Worm (Caenorhabditis elegans) whole organism, late embryonic: ENCODE measurements around the gene C34F6.10.

ENCODE experiments used
- C38D4.7 ChIP-seq: fragments of 200-800 bp; sonication (Bioruptor generic); optimal IDR thresholded peaks from 2 replicates; lab custom pipeline; 2018; ENCODE audit warnings: mild to moderate bottlenecking, missing genetic modification characterization, moderate library complexity, missing compliant biosample characterization
- K02D7.2 ChIP-seq: sonication (generic microtip); optimal IDR thresholded peaks from 2 replicates; lab custom pipeline; 2017; ENCODE audit warnings: mild to moderate bottlenecking, missing genetic modification characterization, missing compliant biosample characterization
- T23F11.4 ChIP-seq: fragments of 200-800 bp; sonication (Bioruptor generic); optimal IDR thresholded peaks from 2 replicates; lab custom pipeline; 2018; ENCODE audit warnings: mild to moderate bottlenecking, missing genetic modification characterization, missing compliant biosample characterization
- Y22D7AL.16 ChIP-seq: sonication (generic microtip); optimal IDR thresholded peaks from 2 replicates; lab custom pipeline; 2016; ENCODE audit warnings: missing genetic modification characterization, missing compliant biosample characterization
- ama-1 ChIP-seq: fragments of 150-350 bp; optimal IDR thresholded peaks from 2 replicates; lab custom pipeline; 2014
- ceh-14 ChIP-seq: sonication (generic microtip); optimal IDR thresholded peaks from 2 replicates; lab custom pipeline; 2016; ENCODE audit warnings: missing genotype, missing genetic modification characterization, missing compliant biosample characterization
- ceh-19 ChIP-seq: fragments of 200-800 bp; sonication (Bioruptor generic); optimal IDR thresholded peaks from 2 replicates; lab custom pipeline; 2018; ENCODE audit warnings: mild to moderate bottlenecking, missing genetic modification characterization, missing compliant biosample characterization
- ceh-2 ChIP-seq: sonication (generic microtip); optimal IDR thresholded peaks from 2 replicates; lab custom pipeline; 2016; ENCODE audit warnings: missing genotype, missing genetic modification characterization, missing compliant biosample characterization
- ceh-30 ChIP-seq: fragments of 150-350 bp; optimal IDR thresholded peaks from 2 replicates; lab custom pipeline; 2014; ENCODE audit warnings: missing biosample characterization, missing genetic modification characterization
- ceh-31 ChIP-seq: sonication (generic microtip); optimal IDR thresholded peaks from 2 replicates; lab custom pipeline; 2016; ENCODE audit warnings: missing genetic modification characterization, missing compliant biosample characterization
- ceh-48 ChIP-seq: sonication (generic microtip); optimal IDR thresholded peaks from 2 replicates; lab custom pipeline; 2016; ENCODE audit warnings: missing genetic modification characterization, inconsistent platforms, missing compliant biosample characterization
- ceh-6 ChIP-seq: fragments of 200-800 bp; sonication (Bioruptor generic); optimal IDR thresholded peaks from 2 replicates; lab custom pipeline; 2018; ENCODE audit warnings: mild to moderate bottlenecking, missing genetic modification characterization, missing compliant biosample characterization
- che-1 ChIP-seq: sonication (generic microtip); optimal IDR thresholded peaks from 2 replicates; lab custom pipeline; 2016; ENCODE audit warnings: mild to moderate bottlenecking, missing genetic modification characterization, missing compliant biosample characterization
- dve-1 ChIP-seq: sonication (generic microtip); optimal IDR thresholded peaks from 2 replicates; lab custom pipeline; 2017; ENCODE audit warnings: antibody characterized with exemption, mild to moderate bottlenecking, missing genetic modification characterization, missing compliant biosample characterization
- elt-2 ChIP-seq: sonication (generic microtip); optimal IDR thresholded peaks from 2 replicates; lab custom pipeline; 2016; ENCODE audit warnings: missing genetic modification reagents, missing genetic modification characterization, missing compliant biosample characterization
- elt-4 ChIP-seq: sonication (generic microtip); optimal IDR thresholded peaks from 2 replicates; lab custom pipeline; 2016; ENCODE audit warnings: missing genetic modification characterization, missing compliant biosample characterization
- eyg-1 ChIP-seq: sonication (generic microtip); optimal IDR thresholded peaks from 2 replicates; lab custom pipeline; 2016; ENCODE audit warnings: missing genotype, missing genetic modification characterization, missing compliant biosample characterization
- fax-1 ChIP-seq: sonication (generic microtip); optimal IDR thresholded peaks from 2 replicates; lab custom pipeline; 2016; ENCODE audit warnings: missing genotype, missing genetic modification characterization, missing compliant biosample characterization
- gmeb-2 ChIP-seq: sonication (generic microtip); optimal IDR thresholded peaks from 2 replicates; lab custom pipeline; 2016; ENCODE audit warnings: missing genetic modification characterization, inconsistent platforms, missing compliant biosample characterization
- hlh-15 ChIP-seq: sonication (generic microtip); optimal IDR thresholded peaks from 2 replicates; lab custom pipeline; 2016; ENCODE audit warnings: missing genetic modification characterization, missing compliant biosample characterization
- hlh-6 ChIP-seq: sonication (generic microtip); optimal IDR thresholded peaks from 2 replicates; lab custom pipeline; 2016; ENCODE audit warnings: missing genotype, missing genetic modification characterization, missing compliant biosample characterization
- hlh-8 ChIP-seq: sonication (generic microtip); optimal IDR thresholded peaks from 2 replicates; lab custom pipeline; 2016; ENCODE audit warnings: missing genotype, missing genetic modification characterization, missing compliant biosample characterization
- lim-6 ChIP-seq: sonication (generic microtip); optimal IDR thresholded peaks from 2 replicates; lab custom pipeline; 2016; ENCODE audit warnings: missing genetic modification characterization, missing compliant biosample characterization
- nhr-232 ChIP-seq: sonication (generic microtip); optimal IDR thresholded peaks from 2 replicates; lab custom pipeline; 2016; ENCODE audit warnings: missing genetic modification characterization, missing compliant biosample characterization
- npax-4 ChIP-seq: sonication (generic microtip); optimal IDR thresholded peaks from 2 replicates; lab custom pipeline; 2016; ENCODE audit warnings: missing genetic modification characterization, missing compliant biosample characterization
- pat-9 ChIP-seq: fragments of 200-800 bp; sonication (Bioruptor generic); optimal IDR thresholded peaks from 2 replicates; lab custom pipeline; 2018; ENCODE audit warnings: mild to moderate bottlenecking, missing genetic modification characterization, moderate library complexity, missing compliant biosample characterization
- pax-1 ChIP-seq: fragments of 150-350 bp; optimal IDR thresholded peaks from 2 replicates; lab custom pipeline; 2014; ENCODE audit warnings: missing biosample characterization, missing genetic modification characterization
- pha-2 ChIP-seq: sonication (generic microtip); optimal IDR thresholded peaks from 2 replicates; lab custom pipeline; 2017; ENCODE audit warnings: mild to moderate bottlenecking, missing genetic modification characterization, missing compliant biosample characterization
- pha-4 ChIP-seq: fragments of 150-350 bp; optimal IDR thresholded peaks from 2 replicates; lab custom pipeline; 2018; ENCODE audit warnings: missing biosample characterization, missing genetic modification reagents, missing genetic modification characterization
- pqm-1 ChIP-seq: sonication (generic microtip); optimal IDR thresholded peaks from 2 replicates; lab custom pipeline; 2016; ENCODE audit warnings: missing genetic modification characterization, missing compliant biosample characterization
- pros-1 ChIP-seq: fragments of 150-350 bp; optimal IDR thresholded peaks from 2 replicates; lab custom pipeline; 2014; ENCODE audit warnings: missing biosample characterization, missing genetic modification reagents, missing genetic modification characterization
- ref-2 ChIP-seq: sonication (generic microtip); optimal IDR thresholded peaks from 2 replicates; lab custom pipeline; 2016; ENCODE audit warnings: missing genetic modification characterization, missing compliant biosample characterization
- sdc-2 ChIP-seq: sonication (generic microtip); optimal IDR thresholded peaks from 2 replicates; lab custom pipeline; 2016; ENCODE audit warnings: missing genotype, missing genetic modification characterization, missing compliant biosample characterization
- syd-9 ChIP-seq: sonication (generic microtip); optimal IDR thresholded peaks from 2 replicates; lab custom pipeline; 2016; ENCODE audit warnings: mild to moderate bottlenecking, missing genetic modification characterization, moderate library complexity, missing compliant biosample characterization
- tbx-2 ChIP-seq: sonication (generic microtip); optimal IDR thresholded peaks from 2 replicates; lab custom pipeline; 2016; ENCODE audit warnings: missing genetic modification characterization, missing compliant biosample characterization
- ttx-3 ChIP-seq: sonication (generic microtip); optimal IDR thresholded peaks from 2 replicates; lab custom pipeline; 2016; ENCODE audit warnings: missing genetic modification reagents, missing genetic modification characterization, missing compliant biosample characterization
- unc-3 ChIP-seq, 2 experiments: fragments of 200-800 bp in 1 of 2; sonication (Bioruptor generic) in 1 of 2; sonication (generic microtip) in 1 of 2; conservative IDR thresholded peaks in 1 of 2; optimal IDR thresholded peaks in 1 of 2; 2 replicates each; pipeline versions ENCODE4 v1.3.6 to Lab custom; 2016 to 2022; ENCODE audit warnings: missing compliant biosample characterization in 2 of 2, missing genetic modification characterization in 2 of 2, missing genetic modification reagents in 1 of 2
- unc-42 ChIP-seq: sonication (generic microtip); optimal IDR thresholded peaks from 2 replicates; lab custom pipeline; 2016; ENCODE audit warnings: missing genotype, missing genetic modification characterization, missing compliant biosample characterization
- unc-55 ChIP-seq: sonication (generic microtip); optimal IDR thresholded peaks from 2 replicates; lab custom pipeline; 2017; ENCODE audit warnings: missing biosample characterization, missing genetic modification reagents, missing genetic modification characterization
- zip-5 ChIP-seq: sonication (generic microtip); optimal IDR thresholded peaks from 2 replicates; lab custom pipeline; 2016; ENCODE audit warnings: missing genetic modification characterization, missing compliant biosample characterization

C34F6.10 gene

ce11 chrX:11241479-11241878 is 1.0 kb upstream of the C34F6.10 start:
- TF ChIP-seq sdc-2 (no peak), ceh-6 (no peak), ttx-3 (tag; lab: Kevin White, UChicago) (no peak), zip-5 (tag; lab: Kevin White, UChicago) (no peak), T23F11.4 (no peak), elt-4 (tag; lab: Kevin White, UChicago) (no peak), K02D7.2 (tag; lab: Kevin White, UChicago) (no peak), pha-2 (tag; lab: Kevin White, UChicago) (no peak), hlh-8 (tag; lab: Kevin White, UChicago) (no peak), gmeb-2 (tag; lab: Kevin White, UChicago) (no peak), unc-55 (GFP tag; lab: Kevin White, UChicago) (no peak), ama-1 (lab: Kevin White, UChicago) (no peak), ceh-2 (tag; lab: Kevin White, UChicago) (no peak), unc-3 (GFP tag; conservative IDR thresholded peaks at IDR 0.05; lab: Robert Waterston, UW) (no peak), unc-3 (tag; optimal IDR thresholded peaks at IDR 0.05; lab: Kevin White, UChicago) (no peak), C38D4.7 (no peak), lim-6 (tag; lab: Kevin White, UChicago) (no peak), eyg-1 (tag; lab: Kevin White, UChicago) (no peak)

ce11 chrX:11226595-11226994 is 13.8 kb downstream of the C34F6.10 start, which contains the start of gene C34F6.12:
TSS of gene C34F6.12 (minus strand) at chrX:11226695.
- TF ChIP-seq ceh-14 (tag; lab: Kevin White, UChicago): no peak
- no peak for TF ChIP-seq hlh-15 (tag; lab: Kevin White, UChicago)
- no peak for TF ChIP-seq zip-5 (tag; lab: Kevin White, UChicago)
- no peak for TF ChIP-seq unc-55 (GFP tag; lab: Kevin White, UChicago)
- no peak for TF ChIP-seq Y22D7AL.16 (tag; lab: Kevin White, UChicago)
- TF ChIP-seq ref-2 (tag; lab: Kevin White, UChicago): no peak
- no peak for TF ChIP-seq unc-42 (tag; lab: Kevin White, UChicago)
- TF ChIP-seq fax-1: no peak
- TF ChIP-seq sdc-2: no peak
- no peak for TF ChIP-seq che-1 (tag; lab: Kevin White, UChicago)
- TF ChIP-seq elt-2 (tag; lab: Kevin White, UChicago): no peak
- TF ChIP-seq ceh-30 (tag; lab: Kevin White, UChicago): no peak
- no peak for TF ChIP-seq nhr-232
- TF ChIP-seq pat-9 (tag; lab: Kevin White, UChicago): no peak
- TF ChIP-seq C38D4.7: no peak
- TF ChIP-seq npax-4 (tag; lab: Kevin White, UChicago): no peak
- no peak for TF ChIP-seq lim-6 (tag; lab: Kevin White, UChicago)

DNA sequence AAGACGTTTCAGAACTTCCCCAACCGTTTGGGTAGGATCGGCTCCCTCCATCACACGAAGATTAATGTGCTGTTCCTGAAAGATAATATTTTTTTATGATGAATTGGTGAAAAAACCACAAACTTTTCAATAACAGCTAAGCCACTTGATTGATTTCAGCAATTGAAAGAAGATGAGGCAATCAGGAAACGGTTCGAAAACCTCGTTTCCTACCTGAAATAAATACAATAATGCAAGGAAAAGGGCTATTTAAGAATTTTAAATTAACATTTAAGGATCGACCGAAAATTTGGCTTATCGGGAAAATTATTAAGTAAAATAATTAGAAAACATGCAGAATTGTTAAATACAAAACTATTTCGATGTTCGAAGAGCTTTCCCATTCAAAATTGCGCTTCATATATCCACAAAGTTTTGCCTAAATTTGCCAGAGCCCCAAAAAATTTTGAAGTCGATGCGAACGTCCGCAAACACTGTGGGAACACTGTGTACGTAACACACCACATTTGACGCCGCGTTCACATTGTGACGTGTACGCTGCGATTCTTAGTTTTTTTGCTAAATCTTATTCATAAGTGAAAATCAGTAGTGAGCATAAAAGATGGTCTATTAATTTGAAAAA is 17.7 kb downstream of the C34F6.10 start, which contains the start of gene C34F6.9:
Gene C34F6.9, minus strand, starts transcription at position 51 of the 622 bp plus-strand sequence.
- TF ChIP-seq pha-4 (tag; lab: Kevin White, UChicago): no peak
- no peak for TF ChIP-seq Y22D7AL.16 (tag; lab: Kevin White, UChicago)
- TF ChIP-seq ceh-19: no peak
- no peak for TF ChIP-seq ceh-48
- no peak for TF ChIP-seq pax-1
- TF ChIP-seq pqm-1 (tag; lab: Kevin White, UChicago): no peak
- no peak for TF ChIP-seq ceh-31
- TF ChIP-seq dve-1 (tag; lab: Kevin White, UChicago): no peak
- TF ChIP-seq pros-1 (tag; lab: Kevin White, UChicago): no peak
- TF ChIP-seq C38D4.7: no peak
- TF ChIP-seq ref-2 (tag; lab: Kevin White, UChicago): no peak
- no peak for TF ChIP-seq ttx-3 (tag; lab: Kevin White, UChicago)
- no peak for TF ChIP-seq syd-9 (tag; lab: Kevin White, UChicago)
- TF ChIP-seq hlh-6 (tag; lab: Kevin White, UChicago): no peak
- TF ChIP-seq hlh-8 (tag; lab: Kevin White, UChicago): no peak
- TF ChIP-seq eyg-1 (tag; lab: Kevin White, UChicago): no peak
- TF ChIP-seq ceh-14 (tag; lab: Kevin White, UChicago): no peak
- no peak for TF ChIP-seq tbx-2 (tag; lab: Kevin White, UChicago)
- TF ChIP-seq npax-4 (tag; lab: Kevin White, UChicago): no peak
- TF ChIP-seq, all 69 proteins: peak for 0
